Worm (Caenorhabditis elegans): ENCODE results near the gene F46C5.2.

DNA sequence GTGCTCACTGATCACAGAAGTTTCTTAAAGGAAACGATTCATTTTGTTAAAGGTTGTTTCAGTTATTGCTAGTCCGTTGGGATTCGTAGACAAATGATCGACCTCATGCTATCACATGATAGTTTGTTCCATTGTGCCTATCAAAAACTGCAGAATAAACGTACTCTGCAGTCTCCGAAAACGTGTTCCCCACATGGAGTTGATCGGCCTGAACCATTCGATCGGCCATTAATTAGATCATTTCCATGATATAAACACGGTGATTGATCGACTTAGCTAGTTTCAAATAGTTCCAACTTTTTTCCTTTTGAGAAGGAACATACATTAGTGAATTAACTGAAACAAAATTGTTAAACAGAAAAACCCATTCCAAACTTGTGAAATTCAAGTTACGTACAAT is 6.4 kb downstream of the F46C5.2 start:
- TF ChIP-seq crh-2 (tag; optimal IDR thresholded peaks at IDR 0.05) = peak; percentile 9
- TF ChIP-seq lin-13 (GFP tag; optimal IDR thresholded peaks at IDR 0.05) = no peak
- no peak for TF ChIP-seq egl-27 (tag; optimal IDR thresholded peaks at IDR 0.05)
- no peak for TF ChIP-seq ceh-82 (tag; optimal IDR thresholded peaks at IDR 0.05)
- no peak for TF ChIP-seq lin-39 (tag; optimal IDR thresholded peaks at IDR 0.05)
- TF ChIP-seq snpc-4 (tag; optimal IDR thresholded peaks at IDR 0.05) = no peak
- TF ChIP-seq alr-1 (tag; optimal IDR thresholded peaks at IDR 0.05) = no peak
- TF ChIP-seq nhr-237 (tag; optimal IDR thresholded peaks at IDR 0.05) = no peak
- TF ChIP-seq ZK546.5 (tag; optimal IDR thresholded peaks at IDR 0.05) = no peak
- no peak for TF ChIP-seq F13H6.1 (tag; optimal IDR thresholded peaks at IDR 0.05)
- TF ChIP-seq nhr-6 (tag; optimal IDR thresholded peaks at IDR 0.05) = peak; percentile 45
- TF ChIP-seq ceh-16 (tag; optimal IDR thresholded peaks at IDR 0.05) = no peak
- no peak for TF ChIP-seq unc-62 (GFP tag; optimal IDR thresholded peaks at IDR 0.05)
- TF ChIP-seq blmp-1 (tag; optimal IDR thresholded peaks at IDR 0.05; ENCODE audit: insufficient read depth) = peak; percentile 53

Measured in whole organism, L2 larva.